Worm (Caenorhabditis elegans): ENCODE measurements around the gene W04G3.11.

DNA sequence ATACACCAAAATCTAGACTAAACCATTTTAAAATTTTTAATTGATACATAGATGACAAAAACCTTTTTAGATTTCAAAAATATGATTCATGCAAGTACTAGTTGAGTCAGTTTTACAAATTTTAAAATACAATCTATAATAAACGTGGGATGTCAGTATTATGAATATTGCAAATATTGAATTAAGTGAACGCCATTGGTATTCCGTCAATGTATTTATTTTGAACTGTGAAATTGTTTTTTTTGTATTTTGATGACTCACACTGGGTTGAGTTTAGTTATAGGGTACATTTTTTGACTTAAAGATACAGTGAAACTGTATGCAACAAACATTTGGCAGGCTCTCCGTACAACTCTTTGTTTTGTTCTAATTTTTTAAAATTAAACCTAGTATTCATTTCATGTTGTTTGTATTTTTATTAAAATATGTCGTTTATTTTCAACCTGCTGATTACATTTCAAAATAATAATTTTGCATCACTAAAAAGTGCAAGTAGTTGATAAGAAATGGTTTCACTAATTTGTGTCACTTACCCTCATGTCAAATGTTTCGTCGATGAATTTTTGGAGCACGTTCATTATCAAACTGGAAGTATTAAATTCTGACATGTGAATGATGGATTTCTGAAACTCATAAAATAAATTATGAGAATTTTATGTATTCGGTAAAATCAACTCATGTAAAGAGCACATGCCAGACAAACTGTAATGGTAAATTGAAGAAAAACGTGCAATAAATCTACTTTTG, 16.1 kb downstream of the W04G3.11 start, which contains the start of gene W02H3.1:
- TF ChIP-seq ztf-26 (tag; optimal IDR thresholded peaks at IDR 0.05) (no peak), Y67H2A.10 (GFP tag; conservative IDR thresholded peaks at IDR 0.05) (no peak), nfyb-1 (GFP tag; IDR thresholded peaks at IDR 0.05) (no peak), die-1 (tag; optimal IDR thresholded peaks at IDR 0.05) (no peak), attf-6 (GFP tag; IDR thresholded peaks at IDR 0.05) (no peak), B0261.1 (tag; optimal IDR thresholded peaks at IDR 0.05) (no peak), unc-62 (GFP tag; optimal IDR thresholded peaks at IDR 0.05) (peak; percentile 31), mcd-1 (GFP tag; IDR thresholded peaks at IDR 0.05) (no peak), nhr-27 (tag; optimal IDR thresholded peaks at IDR 0.05) (no peak), nhr-179 (tag; optimal IDR thresholded peaks at IDR 0.05) (no peak), madf-8 (GFP tag; conservative IDR thresholded peaks at IDR 0.05) (no peak), mel-28 (tag; optimal IDR thresholded peaks at IDR 0.05; ENCODE audit: borderline replicate concordance) (no peak)
